Fruit fly (Drosophila melanogaster): ENCODE data around the gene CG43880.

- TF ChIP-seq CG8478 (optimal IDR thresholded peaks at IDR 0.05) (no peak), pan (optimal IDR thresholded peaks at IDR 0.05) (no peak), EcR (GFP tag; optimal IDR thresholded peaks at IDR 0.05) (no peak), usp (GFP tag; optimal IDR thresholded peaks at IDR 0.05) (no peak), psq (optimal IDR thresholded peaks at IDR 0.05) (no peak), Dll (optimal IDR thresholded peaks at IDR 0.05) (no peak)
These were observed 36.2 kb downstream of the CG43880 start for dm6 chr3L:7909695-7910463.

Data from whole organism.